Fruit fly (Drosophila melanogaster) whole organism, embryonic: ENCODE data around the gene Pdhb.

Experiments
- Bgb ChIP-seq: fragments of 200-800 bp; sonication (Bioruptor generic); IDR thresholded peaks from 2 replicates; pipeline ENCODE4 v1.3.6; 2022; ENCODE audit warnings: missing biosample characterization, missing genetic modification characterization; ENCODE audit not compliant: partially characterized antibody
- Blimp-1 ChIP-seq: fragments of 200-800 bp; sonication (Bioruptor generic); optimal IDR thresholded peaks from 3 replicates; lab custom pipeline; 2018; ENCODE audit warnings: missing biosample characterization, missing genetic modification characterization, mild to moderate bottlenecking, moderate library complexity, missing genetic modification reagents
- CG10274 ChIP-seq: fragments of 200-800 bp; sonication (Bioruptor generic); optimal IDR thresholded peaks from 3 replicates; lab custom pipeline; 2017; ENCODE audit warnings: missing biosample characterization, mild to moderate bottlenecking, missing genetic modification characterization
- CG10462 ChIP-seq: fragments of 200-800 bp; sonication (Bioruptor generic); optimal IDR thresholded peaks from 2 replicates; lab custom pipeline; 2016; ENCODE audit warnings: missing biosample characterization, missing genetic modification characterization
- CG10959 ChIP-seq: fragments of 200-800 bp; sonication (Bioruptor generic); IDR thresholded peaks from 2 replicates; pipeline ENCODE4 v1.3.6; 2022; ENCODE audit warnings: missing biosample characterization, missing genetic modification characterization
- CG12391 ChIP-seq: fragments of 200-800 bp; sonication (Bioruptor generic); optimal IDR thresholded peaks from 3 replicates; lab custom pipeline; 2018; ENCODE audit warnings: missing biosample characterization, mild to moderate bottlenecking, missing genetic modification characterization, moderate library complexity
- CG1529 ChIP-seq: fragments of 200-800 bp; sonication (Bioruptor generic); optimal IDR thresholded peaks from 3 replicates; lab custom pipeline; 2018; ENCODE audit warnings: missing biosample characterization, missing genetic modification characterization
- CG17385 ChIP-seq: fragments of 200-800 bp; sonication (Bioruptor generic); optimal IDR thresholded peaks from 3 replicates; lab custom pipeline; 2018; ENCODE audit warnings: missing biosample characterization, mild to moderate bottlenecking, missing genetic modification characterization
- CG1832 ChIP-seq: fragments of 200-800 bp; sonication (Bioruptor generic); optimal IDR thresholded peaks from 2 replicates; lab custom pipeline; 2017; ENCODE audit warnings: missing biosample characterization, mild to moderate bottlenecking, missing genetic modification characterization, inconsistent platforms
- CG2116 ChIP-seq: fragments of 200-800 bp; sonication (Bioruptor generic); optimal IDR thresholded peaks from 3 replicates; lab custom pipeline; 2018; ENCODE audit warnings: missing biosample characterization, mild to moderate bottlenecking, missing genetic modification characterization
- CG2202 ChIP-seq: fragments of 200-800 bp; sonication (Bioruptor generic); optimal IDR thresholded peaks from 2 replicates; lab custom pipeline; 2018; ENCODE audit warnings: missing biosample characterization, mild to moderate bottlenecking, missing genetic modification characterization
- CG2875 ChIP-seq: fragments of 200-800 bp; sonication (Bioruptor generic); optimal IDR thresholded peaks from 2 replicates; lab custom pipeline; 2017; ENCODE audit warnings: missing biosample characterization, mild to moderate bottlenecking, missing genetic modification characterization, missing genetic modification reagents
- CG32772 ChIP-seq: fragments of 200-800 bp; sonication (Bioruptor generic); IDR thresholded peaks from 2 replicates; pipeline ENCODE4 v1.3.6; 2022; ENCODE audit warnings: missing biosample characterization, missing genetic modification characterization
- CG33557 ChIP-seq: fragments of 200-800 bp; sonication (Bioruptor generic); optimal IDR thresholded peaks from 2 replicates; lab custom pipeline; 2019; ENCODE audit warnings: missing biosample characterization, mild to moderate bottlenecking, missing genetic modification characterization, moderate library complexity
- CG3407 ChIP-seq: fragments of 200-800 bp; sonication (Bioruptor generic); optimal IDR thresholded peaks from 2 replicates; lab custom pipeline; 2018; ENCODE audit warnings: missing biosample characterization, mild to moderate bottlenecking, missing genetic modification characterization
- CG34224 ChIP-seq: fragments of 200-800 bp; sonication (Bioruptor generic); IDR thresholded peaks from 3 replicates; pipeline ENCODE4 v1.3.6; 2022; ENCODE audit warnings: missing biosample characterization, missing genetic modification characterization; ENCODE audit not compliant: partially characterized antibody
- CG34422 ChIP-seq: fragments of 200-800 bp; sonication (Bioruptor generic); IDR thresholded peaks from 3 replicates; pipeline ENCODE4 v1.3.6; 2022; ENCODE audit warnings: missing biosample characterization, missing genetic modification characterization
- CG3995 ChIP-seq: fragments of 200-800 bp; sonication (Bioruptor generic); optimal IDR thresholded peaks from 3 replicates; lab custom pipeline; 2016; ENCODE audit warnings: missing biosample characterization, missing genetic modification characterization
- CG4730 ChIP-seq: fragments of 200-800 bp; sonication (Bioruptor generic); IDR thresholded peaks from 2 replicates; pipeline ENCODE4 v1.3.6; 2022; ENCODE audit warnings: missing biosample characterization, missing genetic modification characterization
- CG5245 ChIP-seq: fragments of 200-800 bp; sonication (Bioruptor generic); optimal IDR thresholded peaks from 3 replicates; lab custom pipeline; 2016; ENCODE audit warnings: missing biosample characterization, missing genetic modification characterization
- CG6689 ChIP-seq: fragments of 200-800 bp; sonication (Bioruptor generic); IDR thresholded peaks from 2 replicates; pipeline ENCODE4 v1.3.6; 2022; ENCODE audit warnings: missing biosample characterization, missing genetic modification characterization
- D19B ChIP-seq: fragments of 200-800 bp; sonication (Bioruptor generic); optimal IDR thresholded peaks from 2 replicates; lab custom pipeline; 2017; ENCODE audit warnings: missing biosample characterization, mild to moderate bottlenecking, missing genetic modification characterization
- Deaf1 ChIP-seq: fragments of 200-800 bp; optimal IDR thresholded peaks from 3 replicates; lab custom pipeline; 2019; ENCODE audit warnings: missing biosample characterization, mild to moderate bottlenecking, missing genetic modification characterization, moderate library complexity
- Dek ChIP-seq: fragments of 200-800 bp; sonication (Bioruptor generic); optimal IDR thresholded peaks from 3 replicates; lab custom pipeline; 2019; ENCODE audit warnings: missing biosample characterization, mild to moderate bottlenecking, missing genetic modification characterization, moderate library complexity
- Dp ChIP-seq: fragments of 200-800 bp; sonication (Bioruptor generic); optimal IDR thresholded peaks from 2 replicates; lab custom pipeline; 2018; ENCODE audit warnings: missing biosample characterization, mild to moderate bottlenecking, missing genetic modification characterization, moderate library complexity
- Ets65A ChIP-seq: fragments of 200-800 bp; sonication (Bioruptor generic); peaks from one replicate; lab custom pipeline; 2016; ENCODE audit warnings: missing biosample characterization, missing genetic modification characterization
- Hsf ChIP-seq: fragments of 200-800 bp; sonication (Bioruptor generic); optimal IDR thresholded peaks from 3 replicates; lab custom pipeline; 2016; ENCODE audit warnings: missing biosample characterization, missing genetic modification characterization
- Nf-YB ChIP-seq: fragments of 200-800 bp; sonication (Bioruptor generic); optimal IDR thresholded peaks from 3 replicates; lab custom pipeline; 2019; ENCODE audit warnings: missing biosample characterization, mild to moderate bottlenecking, missing genetic modification characterization, moderate library complexity
- Oli ChIP-seq: fragments of 200-800 bp; sonication (Bioruptor generic); optimal IDR thresholded peaks from 2 replicates; lab custom pipeline; 2018; ENCODE audit warnings: missing biosample characterization, mild to moderate bottlenecking, missing genetic modification characterization, moderate library complexity
- TFAM ChIP-seq: fragments of 200-800 bp; sonication (Bioruptor generic); optimal IDR thresholded peaks from 2 replicates; lab custom pipeline; 2017; ENCODE audit warnings: missing biosample characterization, missing genetic modification characterization, inconsistent platforms
- ac ChIP-seq: fragments of 200-800 bp; sonication (Bioruptor generic); optimal IDR thresholded peaks from 3 replicates; lab custom pipeline; 2017; ENCODE audit warnings: missing biosample characterization, mild to moderate bottlenecking, missing genetic modification characterization
- ase ChIP-seq: fragments of 200-800 bp; sonication (Bioruptor generic); IDR thresholded peaks from 3 replicates; pipeline ENCODE4 v1.3.6; 2022; ENCODE audit warnings: missing biosample characterization, missing genetic modification characterization
- chinmo ChIP-seq: fragments of 200-800 bp; sonication (Bioruptor generic); IDR thresholded peaks from 4 replicates; pipeline ENCODE4 v1.3.6; 2022; ENCODE audit warnings: missing biosample characterization, missing genetic modification characterization; ENCODE audit not compliant: partially characterized antibody
- chm ChIP-seq: fragments of 200-800 bp; sonication (Bioruptor generic); IDR thresholded peaks from 2 replicates; pipeline ENCODE4 v1.3.6; 2022; ENCODE audit warnings: missing biosample characterization, missing genetic modification characterization
- croc ChIP-seq: fragments of 200-800 bp; sonication (Bioruptor generic); conservative IDR thresholded peaks from 3 replicates; pipeline ENCODE4 v1.3.6; 2022; ENCODE audit warnings: missing biosample characterization, missing genetic modification characterization
- danr ChIP-seq: fragments of 200-800 bp; sonication (Bioruptor generic); IDR thresholded peaks from 2 replicates; pipeline ENCODE4 v1.3.6; 2022; ENCODE audit warnings: missing biosample characterization, missing genetic modification characterization
- dm ChIP-seq: fragments of 200-800 bp; sonication (Bioruptor generic); optimal IDR thresholded peaks from 3 replicates; lab custom pipeline; 2016; ENCODE audit warnings: missing biosample characterization, missing genetic modification characterization
- ewg ChIP-seq: fragments of 200-800 bp; sonication (Bioruptor generic); optimal IDR thresholded peaks from 3 replicates; lab custom pipeline; 2017; ENCODE audit warnings: mild to moderate bottlenecking, missing biosample characterization, missing genetic modification reagents, missing genetic modification characterization
- fd102C ChIP-seq: fragments of 200-800 bp; sonication (Bioruptor generic); optimal IDR thresholded peaks from 2 replicates; lab custom pipeline; 2018; ENCODE audit warnings: missing biosample characterization, mild to moderate bottlenecking, missing genetic modification characterization, moderate library complexity
- gsb ChIP-seq: fragments of 200-800 bp; sonication (Bioruptor generic); IDR thresholded peaks from 2 replicates; pipeline ENCODE4 v1.3.6; 2022; ENCODE audit warnings: missing biosample characterization, missing genetic modification characterization
- gsb-n ChIP-seq: fragments of 200-800 bp; sonication (Bioruptor generic); optimal IDR thresholded peaks from 3 replicates; lab custom pipeline; 2018; ENCODE audit warnings: missing biosample characterization, mild to moderate bottlenecking, missing genetic modification characterization
- jigr1 ChIP-seq: fragments of 200-800 bp; sonication (Bioruptor generic); IDR thresholded peaks from 3 replicates; pipeline ENCODE4 v1.3.6; 2022; ENCODE audit warnings: missing biosample characterization, missing genetic modification characterization
- kni ChIP-seq: fragments of 200-800 bp; sonication (Bioruptor generic); optimal IDR thresholded peaks from 3 replicates; lab custom pipeline; 2017; ENCODE audit warnings: mild to moderate bottlenecking, missing biosample characterization, missing genetic modification reagents, missing genetic modification characterization
- org-1 ChIP-seq: fragments of 200-800 bp; sonication (Bioruptor generic); optimal IDR thresholded peaks from 2 replicates; lab custom pipeline; 2017; ENCODE audit warnings: missing biosample characterization, missing genetic modification characterization
- pzg ChIP-seq: fragments of 200-800 bp; sonication (Bioruptor generic); optimal IDR thresholded peaks from 3 replicates; lab custom pipeline; 2018; ENCODE audit warnings: missing biosample characterization, mild to moderate bottlenecking, missing genetic modification characterization, moderate library complexity
- repo ChIP-seq: fragments of 200-800 bp; sonication (Bioruptor generic); optimal IDR thresholded peaks from 2 replicates; lab custom pipeline; 2016; ENCODE audit warnings: missing biosample characterization, missing genetic modification characterization
- scrt ChIP-seq: fragments of 200-800 bp; sonication (Bioruptor generic); optimal IDR thresholded peaks from 2 replicates; lab custom pipeline; 2018; ENCODE audit warnings: missing biosample characterization, mild to moderate bottlenecking, missing genetic modification characterization, moderate library complexity
- sisA ChIP-seq: fragments of 200-800 bp; sonication (Bioruptor generic); IDR thresholded peaks from 2 replicates; pipeline ENCODE4 v1.3.6; 2022; ENCODE audit warnings: missing biosample characterization, missing genetic modification characterization
- stc ChIP-seq: fragments of 200-800 bp; sonication (Bioruptor generic); IDR thresholded peaks from 2 replicates; pipeline ENCODE4 v1.3.6; 2022; ENCODE audit warnings: missing biosample characterization, missing genetic modification characterization
- sug ChIP-seq: fragments of 200-800 bp; optimal IDR thresholded peaks from 2 replicates; lab custom pipeline; 2019; ENCODE audit warnings: missing biosample characterization, mild to moderate bottlenecking, missing genetic modification characterization, moderate library complexity
- vvl ChIP-seq: fragments of 200-800 bp; sonication (Bioruptor generic); IDR thresholded peaks from 2 replicates; pipeline ENCODE4 v1.3.6; 2022; ENCODE audit warnings: missing biosample characterization, missing genetic modification characterization

Pdhb gene

DNA sequence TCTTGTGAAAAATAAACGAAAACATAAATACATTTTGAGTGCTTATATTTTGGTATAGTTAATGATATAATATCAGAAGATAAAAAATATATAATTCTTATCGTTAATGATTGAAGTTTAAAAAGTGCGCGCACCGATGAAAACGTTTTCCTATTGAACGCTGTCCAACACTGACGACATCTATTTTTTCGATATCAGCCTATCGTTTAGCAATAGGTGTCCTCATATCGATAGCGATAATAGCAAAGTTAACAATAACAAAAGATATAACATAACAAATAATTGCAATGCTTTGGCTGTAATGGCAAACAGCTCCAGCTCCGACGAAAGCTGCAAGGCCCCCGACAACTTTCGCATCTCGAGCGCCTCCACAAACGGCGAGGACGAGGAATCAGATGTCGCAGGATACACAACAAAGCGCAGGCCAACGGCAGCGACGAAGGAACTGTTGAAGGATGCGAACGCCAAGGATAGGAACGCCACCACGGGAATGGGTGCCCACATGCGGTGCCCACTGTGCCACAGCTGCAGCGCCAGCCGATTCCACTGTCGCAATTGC lies 3.4 kb downstream of the Pdhb start, which contains the start of gene Atg14 (continued):
- no peak for TF ChIP-seq Deaf1 (tag; lab: Kevin White, UChicago)
- no peak for TF ChIP-seq D19B (GFP tag; lab: Kevin White, UChicago)
- no peak for TF ChIP-seq ase (GFP tag; lab: Robert Waterston, UW)
- TF ChIP-seq pzg, result peak; percentile 81
- no peak for TF ChIP-seq dm (GFP tag; lab: Kevin White, UChicago)
- no peak for TF ChIP-seq Blimp-1
- no peak for TF ChIP-seq kni (GFP tag; lab: Kevin White, UChicago)
- peak; percentile 96 for TF ChIP-seq Bgb
- peak; percentile 81 for TF ChIP-seq CG2116
- no peak for TF ChIP-seq CG32772 (GFP tag; lab: Robert Waterston, UW)
- TF ChIP-seq croc, result no peak
- TF ChIP-seq Dek (tag; lab: Kevin White, UChicago), result peak; percentile 8
- TF ChIP-seq ewg, result no peak
- TF ChIP-seq CG33557, result no peak
- TF ChIP-seq CG3407 (GFP tag; lab: Kevin White, UChicago), result no peak
- no peak for TF ChIP-seq stc
- TF ChIP-seq Oli (tag; lab: Kevin White, UChicago), result no peak
- TF ChIP-seq Dp (GFP tag; lab: Kevin White, UChicago), result peak; percentile 97
- no peak for TF ChIP-seq CG1529
- TF ChIP-seq Nf-YB, result no peak
- TF ChIP-seq fd102C (GFP tag; lab: Kevin White, UChicago), result no peak
- TF ChIP-seq CG2875 (GFP tag; lab: Kevin White, UChicago), result no peak
- no peak for TF ChIP-seq Hsf (GFP tag; lab: Kevin White, UChicago)
- no peak; the same call in 2 of the 3 replicates for TF ChIP-seq CG34422 (GFP tag; lab: Robert Waterston, UW)
- TF ChIP-seq CG10462 (GFP tag; lab: Kevin White, UChicago), result no peak
- no peak for TF ChIP-seq gsb-n (tag; lab: Kevin White, UChicago)
- TF ChIP-seq vvl, result peak; percentile 43; the same call in 1 of the 2 replicates
- TF ChIP-seq CG10959 (GFP tag; lab: Robert Waterston, UW), result no peak
- TF ChIP-seq CG34224 (GFP tag; lab: Robert Waterston, UW), result peak; percentile 99
- TF ChIP-seq CG17385 (GFP tag; lab: Kevin White, UChicago), result no peak
- peak; percentile 28 for TF ChIP-seq sug (tag; lab: Kevin White, UChicago)
- peak; percentile 8 for TF ChIP-seq CG12391 (tag; lab: Kevin White, UChicago)
- TF ChIP-seq org-1 (GFP tag; lab: Kevin White, UChicago), result no peak
- peak; percentile 90 for TF ChIP-seq chinmo (GFP tag; lab: Robert Waterston, UW)
- TF ChIP-seq TFAM, result no peak
- no peak for TF ChIP-seq CG1832 (GFP tag; lab: Kevin White, UChicago)
- peak; percentile 35 for TF ChIP-seq Ets65A
- TF ChIP-seq CG10274, result no peak
- peak; percentile 1 for TF ChIP-seq scrt (GFP tag; lab: Kevin White, UChicago)
- no peak for TF ChIP-seq danr
- TF ChIP-seq repo (GFP tag; lab: Kevin White, UChicago), result peak; percentile 19
- TF ChIP-seq CG3995 (GFP tag; lab: Kevin White, UChicago), result peak; percentile 32
- TF ChIP-seq CG4730, result no peak
- no peak for TF ChIP-seq CG6689 (GFP tag; lab: Robert Waterston, UW)
- no peak for TF ChIP-seq sisA (GFP tag; lab: Robert Waterston, UW)
- TF ChIP-seq chm (GFP tag; lab: Robert Waterston, UW), result no peak
- no peak for TF ChIP-seq CG5245 (GFP tag; lab: Kevin White, UChicago)
- no peak for TF ChIP-seq ac (GFP tag; lab: Kevin White, UChicago)
- TF ChIP-seq jigr1 (GFP tag; lab: Robert Waterston, UW), result no peak
- TF ChIP-seq gsb (GFP tag; lab: Robert Waterston, UW), result no peak
- TF ChIP-seq CG2202 (tag; lab: Kevin White, UChicago), result no peak
